Worm (Caenorhabditis elegans) whole organism, L2 larva: ENCODE measurements around the gene E02C12.11.
A peak's percentile ranks its signal among the peaks of the same experiment; 100 is the strongest.

Experiments used
- C34F6.9 ChIP-seq: fragments of 150-350 bp; optimal IDR thresholded peaks from 2 replicates; lab custom pipeline; 2014; ENCODE audit warnings: missing biosample characterization, missing genetic modification characterization
- F13H6.1 ChIP-seq: sonication (generic microtip); optimal IDR thresholded peaks from 2 replicates; lab custom pipeline; 2016; ENCODE audit warnings: missing genetic modification characterization, missing compliant biosample characterization
- R02D3.7 ChIP-seq: fragments of 150-350 bp; optimal IDR thresholded peaks from 2 replicates; lab custom pipeline; 2014; ENCODE audit warnings: missing biosample characterization, missing genetic modification characterization
- Y55F3AM.14 ChIP-seq: fragments of 200-800 bp; sonication (Bioruptor generic); optimal IDR thresholded peaks from 2 replicates; lab custom pipeline; 2018; ENCODE audit warnings: mild to moderate bottlenecking, missing genetic modification characterization, missing compliant biosample characterization
- ZK546.5 ChIP-seq: sonication (generic microtip); optimal IDR thresholded peaks from 2 replicates; lab custom pipeline; 2017; ENCODE audit warnings: missing biosample characterization, missing genetic modification characterization
- alr-1 ChIP-seq: fragments of 150-350 bp; optimal IDR thresholded peaks from 2 replicates; lab custom pipeline; 2014; ENCODE audit warnings: missing biosample characterization, missing genetic modification characterization
- aly-2 ChIP-seq: fragments of 150-350 bp; optimal IDR thresholded peaks from 2 replicates; lab custom pipeline; 2014; ENCODE audit warnings: missing biosample characterization, missing genetic modification characterization
- ama-1 ChIP-seq: fragments of 150-350 bp; optimal IDR thresholded peaks from 2 replicates; lab custom pipeline; 2018; ENCODE audit warnings: inconsistent platforms
- blmp-1 ChIP-seq: sonication (generic microtip); optimal IDR thresholded peaks from 2 replicates; lab custom pipeline; 2017; ENCODE audit warnings: missing genetic modification characterization, mild to moderate bottlenecking, missing compliant biosample characterization, antibody characterized with exemption, moderate library complexity; ENCODE audit not compliant: insufficient read depth
- ceh-16 ChIP-seq: fragments of 150-350 bp; optimal IDR thresholded peaks from 2 replicates; lab custom pipeline; 2014; ENCODE audit warnings: missing biosample characterization, missing genetic modification characterization
- ceh-82 ChIP-seq: fragments of 150-350 bp; optimal IDR thresholded peaks from 2 replicates; lab custom pipeline; 2014; ENCODE audit warnings: missing biosample characterization, missing genetic modification characterization
- crh-2 ChIP-seq: sonication (generic microtip); optimal IDR thresholded peaks from 2 replicates; lab custom pipeline; 2017; ENCODE audit warnings: missing biosample characterization, missing genetic modification characterization
- dmd-4 ChIP-seq: sonication (generic microtip); optimal IDR thresholded peaks from 2 replicates; lab custom pipeline; 2017; ENCODE audit warnings: missing biosample characterization, missing genetic modification characterization
- egl-27 ChIP-seq: sonication (generic microtip); optimal IDR thresholded peaks from 3 replicates; lab custom pipeline; 2017; ENCODE audit warnings: missing biosample characterization, missing genetic modification reagents, missing genetic modification characterization
- elt-1 ChIP-seq: fragments of 150-350 bp; optimal IDR thresholded peaks from 2 replicates; lab custom pipeline; 2014; ENCODE audit warnings: missing biosample characterization, missing genetic modification characterization
- elt-3 ChIP-seq: sonication (generic microtip); optimal IDR thresholded peaks from 2 replicates; lab custom pipeline; 2017; ENCODE audit warnings: missing biosample characterization, missing genetic modification characterization
- fos-1 ChIP-seq: fragments of 150-350 bp; optimal IDR thresholded peaks from 2 replicates; lab custom pipeline; 2014; ENCODE audit warnings: missing biosample characterization, missing genetic modification characterization
- gmeb-1 ChIP-seq: fragments of 150-350 bp; optimal IDR thresholded peaks from 2 replicates; lab custom pipeline; 2014; ENCODE audit warnings: missing biosample characterization, missing genetic modification characterization
- lin-11 ChIP-seq: fragments of 150-350 bp; sonication (generic microtip); optimal IDR thresholded peaks from 2 replicates; lab custom pipeline; 2014; ENCODE audit warnings: missing biosample characterization, missing genetic modification characterization, inconsistent platforms, mixed read lengths
- lin-13 ChIP-seq: fragments of 150-350 bp; optimal IDR thresholded peaks from 2 replicates; lab custom pipeline; 2014; ENCODE audit warnings: missing biosample characterization, missing genetic modification reagents, missing genetic modification characterization
- lin-39 ChIP-seq: fragments of 150-350 bp; optimal IDR thresholded peaks from 2 replicates; lab custom pipeline; 2014; ENCODE audit warnings: missing biosample characterization, missing genetic modification reagents, missing genetic modification characterization
- lsy-2 ChIP-seq, 2 experiments: fragments of 150-350 bp in 1 of 2; sonication (generic microtip) in 1 of 2; optimal IDR thresholded peaks; 2 replicates each; lab custom pipeline; 2014 to 2017; ENCODE audit warnings: missing biosample characterization in 2 of 2, missing genetic modification characterization in 2 of 2
- mab-5 ChIP-seq: fragments of 150-350 bp; optimal IDR thresholded peaks from 2 replicates; lab custom pipeline; 2014; ENCODE audit warnings: missing biosample characterization, missing genetic modification characterization
- mbf-1 ChIP-seq: sonication (generic microtip); optimal IDR thresholded peaks from 2 replicates; lab custom pipeline; 2017; ENCODE audit warnings: missing biosample characterization, missing genetic modification characterization
- mdl-1 ChIP-seq, 2 experiments: fragments of 150-350 bp in 1 of 2; sonication (generic microtip) in 1 of 2; optimal IDR thresholded peaks; 2 replicates each; lab custom pipeline; 2017; ENCODE audit warnings: missing biosample characterization in 2 of 2, missing genetic modification characterization in 2 of 2
- nhr-10 ChIP-seq: sonication (generic microtip); optimal IDR thresholded peaks from 2 replicates; lab custom pipeline; 2017; ENCODE audit warnings: missing biosample characterization, missing genetic modification characterization
- nhr-11 ChIP-seq: fragments of 150-350 bp; optimal IDR thresholded peaks from 2 replicates; lab custom pipeline; 2014; ENCODE audit warnings: missing biosample characterization, missing genetic modification characterization
- nhr-12 ChIP-seq: fragments of 150-350 bp; optimal IDR thresholded peaks from 2 replicates; lab custom pipeline; 2014; ENCODE audit warnings: missing biosample characterization, missing genetic modification characterization
- nhr-129 ChIP-seq: fragments of 150-350 bp; optimal IDR thresholded peaks from 2 replicates; lab custom pipeline; 2014; ENCODE audit warnings: missing biosample characterization, missing genetic modification characterization
- nhr-21 ChIP-seq: fragments of 150-350 bp; optimal IDR thresholded peaks from 2 replicates; lab custom pipeline; 2014; ENCODE audit warnings: missing biosample characterization, missing genetic modification characterization
- nhr-23 ChIP-seq: fragments of 150-350 bp; optimal IDR thresholded peaks from 2 replicates; lab custom pipeline; 2014; ENCODE audit warnings: missing biosample characterization, missing genetic modification reagents, missing genetic modification characterization
- nhr-237 ChIP-seq: fragments of 150-350 bp; optimal IDR thresholded peaks from 2 replicates; lab custom pipeline; 2014; ENCODE audit warnings: missing biosample characterization, missing genetic modification characterization
- nhr-25 ChIP-seq: fragments of 150-350 bp; sonication (generic microtip); optimal IDR thresholded peaks from 3 replicates; lab custom pipeline; 2014; ENCODE audit warnings: missing biosample characterization, missing genetic modification characterization
- nhr-77 ChIP-seq: fragments of 150-350 bp; optimal IDR thresholded peaks from 2 replicates; lab custom pipeline; 2014; ENCODE audit warnings: missing biosample characterization, missing genetic modification characterization
- peb-1 ChIP-seq: fragments of 150-350 bp; optimal IDR thresholded peaks from 2 replicates; lab custom pipeline; 2014; ENCODE audit warnings: missing biosample characterization, missing genetic modification characterization
- sem-4 ChIP-seq: fragments of 150-350 bp; optimal IDR thresholded peaks from 2 replicates; lab custom pipeline; 2014; ENCODE audit warnings: missing biosample characterization, missing genetic modification reagents, missing genetic modification characterization
- skn-1 ChIP-seq: sonication (generic microtip); optimal IDR thresholded peaks from 2 replicates; lab custom pipeline; 2017; ENCODE audit warnings: missing biosample characterization, missing genetic modification characterization
- sma-3 ChIP-seq: sonication (generic microtip); optimal IDR thresholded peaks from 2 replicates; lab custom pipeline; 2016; ENCODE audit warnings: missing genetic modification reagents, missing genetic modification characterization, missing compliant biosample characterization
- sma-9 ChIP-seq, 2 experiments: fragments of 150-350 bp in 1 of 2; sonication (generic microtip) in 1 of 2; optimal IDR thresholded peaks; 2 replicates each; lab custom pipeline; 2014 to 2016; ENCODE audit warnings: missing genetic modification characterization in 2 of 2, mild to moderate bottlenecking in 1 of 2, missing biosample characterization in 1 of 2, missing compliant biosample characterization in 1 of 2, missing genetic modification reagents in 1 of 2, moderate library complexity in 1 of 2
- snpc-4 ChIP-seq: fragments of 150-350 bp; optimal IDR thresholded peaks from 2 replicates; lab custom pipeline; 2014; ENCODE audit warnings: missing biosample characterization, missing genetic modification characterization
- unc-39 ChIP-seq: fragments of 150-350 bp; optimal IDR thresholded peaks from 2 replicates; lab custom pipeline; 2014; ENCODE audit warnings: missing biosample characterization, missing genetic modification characterization
- unc-55 ChIP-seq: fragments of 150-350 bp; sonication (generic microtip); optimal IDR thresholded peaks from 3 replicates; lab custom pipeline; 2014; ENCODE audit warnings: missing biosample characterization, missing genetic modification reagents, missing genetic modification characterization
- unc-62 ChIP-seq: fragments of 150-350 bp; optimal IDR thresholded peaks from 2 replicates; lab custom pipeline; 2014; ENCODE audit warnings: missing biosample characterization, missing genetic modification reagents, missing genetic modification characterization
- ztf-1 ChIP-seq: fragments of 200-800 bp; sonication (Bioruptor generic); conservative IDR thresholded peaks from 2 replicates; pipeline ENCODE4 v1.3.6; 2022; ENCODE audit warnings: missing genetic modification characterization, missing compliant biosample characterization
- ztf-11 ChIP-seq: sonication (generic microtip); optimal IDR thresholded peaks from 2 replicates; lab custom pipeline; 2017; ENCODE audit warnings: missing biosample characterization, missing genetic modification characterization
- ztf-4 ChIP-seq: fragments of 150-350 bp; optimal IDR thresholded peaks from 2 replicates; lab custom pipeline; 2014; ENCODE audit warnings: missing biosample characterization, missing genetic modification characterization

The E02C12.11 gene

DNA sequence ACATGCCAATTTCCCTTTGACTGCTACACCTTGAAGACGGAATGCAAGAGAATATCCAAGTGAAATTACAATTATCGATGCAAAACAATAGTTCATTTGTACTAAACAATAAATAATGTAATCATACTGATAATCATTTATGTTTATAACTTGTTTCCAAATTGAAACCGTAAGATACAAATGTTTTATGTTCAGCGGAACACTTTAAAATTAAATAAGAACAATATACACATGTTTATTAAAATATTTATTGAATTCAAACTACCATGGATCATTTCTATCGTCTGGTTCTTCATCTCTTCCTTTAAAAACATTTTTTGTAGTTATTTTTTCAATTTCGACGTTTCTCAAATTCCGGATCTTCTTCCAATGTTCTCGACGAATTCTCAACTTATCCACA, 24.3 kb downstream of the E02C12.11 start, which contains the start of gene ttr-40:
Gene ttr-40, minus strand, starts transcription at position 101 of the 400 bp plus-strand sequence.
- no peak for TF ChIP-seq nhr-77 (tag; lab: Kevin White, UChicago)
- TF ChIP-seq unc-55 (GFP tag; lab: Kevin White, UChicago), result no peak
- no peak for TF ChIP-seq elt-1 (tag; lab: Kevin White, UChicago)
- TF ChIP-seq alr-1 (tag; lab: Kevin White, UChicago), result no peak
- TF ChIP-seq nhr-21 (tag; lab: Kevin White, UChicago), result no peak

DNA sequence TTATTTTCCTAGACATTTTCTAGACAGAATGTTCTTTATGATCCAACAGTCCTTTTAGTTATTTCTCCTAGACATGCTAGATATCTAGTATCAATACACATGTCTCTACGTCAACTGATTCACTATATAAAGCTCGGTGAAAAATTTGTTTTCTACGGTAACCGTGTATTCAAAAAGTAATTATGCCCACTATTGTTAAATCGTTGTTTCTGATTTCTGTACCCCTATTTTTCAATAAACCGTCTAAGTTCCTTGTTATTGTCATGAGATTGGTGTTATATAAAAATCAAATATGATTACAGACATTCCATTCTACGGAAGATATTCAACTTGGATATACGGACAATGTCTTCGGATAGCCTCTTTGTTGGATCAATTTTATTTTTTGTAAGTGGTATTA, 26.8 kb downstream of the E02C12.11 start, which contains the start of gene srx-46:
Gene srx-46, plus strand, starts transcription at position 301 of the 400 bp plus-strand sequence.
- TF ChIP-seq mdl-1 (tag; optimal IDR thresholded peaks at IDR 0.05; lab: Kevin White, UChicago), result no peak
- no peak for TF ChIP-seq fos-1 (tag; lab: Kevin White, UChicago)
- no peak for TF ChIP-seq ama-1 (lab: Kevin White, UChicago)

DNA sequence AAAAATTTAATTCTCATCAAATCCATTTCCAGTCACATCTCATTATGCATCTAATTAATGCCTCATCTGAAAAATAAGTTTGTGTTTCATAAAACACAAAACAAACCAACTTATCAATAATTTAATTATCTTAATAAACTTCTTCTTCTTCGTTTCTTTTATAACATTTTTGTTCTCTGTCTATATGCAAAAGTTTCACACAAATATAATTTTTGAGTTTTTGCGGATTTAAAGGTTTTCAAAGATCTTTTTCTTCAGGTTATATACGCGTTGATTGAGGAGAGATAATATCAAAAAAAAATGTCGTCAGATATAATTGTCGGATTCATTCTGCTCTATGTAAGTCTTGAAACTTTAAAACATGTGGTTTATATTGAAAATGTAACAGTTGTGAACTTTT, 30.0 kb downstream of the E02C12.11 start, which contains the start of gene srx-47:
Gene srx-47, plus strand, starts transcription at position 301 of the 400 bp plus-strand sequence.
- TF ChIP-seq alr-1 (tag; lab: Kevin White, UChicago), result no peak
- TF ChIP-seq nhr-11 (tag; lab: Kevin White, UChicago), result no peak
- no peak for TF ChIP-seq unc-62 (GFP tag; lab: Kevin White, UChicago)

DNA sequence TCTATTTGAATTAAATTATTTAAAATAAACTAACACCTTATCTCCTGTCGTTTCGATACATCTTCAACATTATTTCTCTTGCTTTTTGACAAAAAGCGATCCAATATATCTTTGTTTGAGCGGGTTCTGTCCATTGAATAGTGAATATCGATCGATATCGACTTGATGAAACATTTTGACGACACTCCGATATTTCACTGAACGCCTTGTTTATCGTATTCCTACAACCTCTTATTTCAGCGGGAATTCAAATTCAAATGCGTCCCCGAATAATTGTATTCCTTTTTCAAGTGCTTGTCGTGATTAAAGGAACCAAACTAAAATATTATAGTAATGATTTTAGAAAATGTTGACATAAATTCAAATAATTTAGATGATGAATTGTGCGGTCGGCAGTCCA, 32.9 kb downstream of the E02C12.11 start, which contains the start of the genes K07B1.7 and try-5:
Gene K07B1.7, minus strand, starts transcription at position 159 of the 400 bp plus-strand sequence.
Gene try-5, plus strand, starts transcription at position 241 of the 400 bp plus-strand sequence.
- TF ChIP-seq egl-27 (tag; lab: Kevin White, UChicago) (peak; percentile 29), fos-1 (tag; lab: Kevin White, UChicago) (peak; percentile 7), gmeb-1 (tag; lab: Kevin White, UChicago) (peak; percentile 95), ceh-16 (tag; lab: Kevin White, UChicago) (no peak), ztf-4 (tag; lab: Kevin White, UChicago) (no peak), lin-11 (tag; lab: Kevin White, UChicago) (no peak), nhr-10 (no peak), Y55F3AM.14 (no peak), sma-3 (GFP tag; lab: Kevin White, UChicago) (peak; percentile 36), ama-1 (lab: Kevin White, UChicago) (peak; percentile 64), mab-5 (tag; lab: Kevin White, UChicago) (no peak), ZK546.5 (tag; lab: Kevin White, UChicago) (no peak), nhr-237 (tag; lab: Kevin White, UChicago) (no peak), nhr-77 (tag; lab: Kevin White, UChicago) (no peak), blmp-1 (tag; lab: Kevin White, UChicago) (no peak), ceh-82 (tag; lab: Kevin White, UChicago) (no peak), F13H6.1 (no peak), R02D3.7 (tag; lab: Kevin White, UChicago) (peak; percentile 88), unc-62 (GFP tag; lab: Kevin White, UChicago) (no peak), alr-1 (tag; lab: Kevin White, UChicago) (no peak), sem-4 (tag; lab: Kevin White, UChicago) (no peak), elt-1 (tag; lab: Kevin White, UChicago) (no peak), dmd-4 (tag; lab: Kevin White, UChicago) (no peak), lin-13 (GFP tag; lab: Kevin White, UChicago) (peak; percentile 26), peb-1 (no peak), unc-55 (GFP tag; lab: Kevin White, UChicago) (peak; percentile 94), nhr-129 (tag; lab: Kevin White, UChicago) (peak; percentile 79), lsy-2 (tag; optimal IDR thresholded peaks at IDR 0.05; lab: Kevin White, UChicago) (peak in 1 of 2 experiments; percentile 80), elt-3 (tag; lab: Kevin White, UChicago) (no peak), mdl-1 (tag; optimal IDR thresholded peaks at IDR 0.05; lab: Kevin White, UChicago) (no peak), nhr-23 (tag; lab: Kevin White, UChicago) (no peak), crh-2 (tag; lab: Kevin White, UChicago) (peak; percentile 53), nhr-12 (tag; lab: Kevin White, UChicago) (no peak), skn-1 (tag; lab: Kevin White, UChicago) (no peak), unc-39 (no peak), sma-9 (GFP tag; optimal IDR thresholded peaks at IDR 0.05; lab: Kevin White, UChicago) (peak; percentile 18), sma-9 (tag; optimal IDR thresholded peaks at IDR 0.05; lab: Kevin White, UChicago) (no peak), mbf-1 (tag; lab: Kevin White, UChicago) (no peak), ztf-11 (tag; lab: Kevin White, UChicago) (no peak), aly-2 (tag; lab: Kevin White, UChicago) (no peak), ztf-1 (GFP tag; lab: Robert Waterston, UW) (no peak), lin-39 (tag; lab: Kevin White, UChicago) (no peak), nhr-25 (tag; lab: Kevin White, UChicago) (no peak), C34F6.9 (tag; lab: Kevin White, UChicago) (peak; percentile 83), nhr-21 (tag; lab: Kevin White, UChicago) (peak; percentile 57), snpc-4 (tag; lab: Kevin White, UChicago) (no peak), nhr-11 (tag; lab: Kevin White, UChicago) (no peak)
